Fruit fly (Drosophila melanogaster) whole organism, wandering third instar larva: ENCODE measurements around the gene tutl.

ENCODE experiments used
- Abd-B ChIP-seq: fragments of >200 bp; optimal IDR thresholded peaks from 2 replicates; lab custom pipeline; 2017; ENCODE audit warnings: missing biosample characterization, missing genetic modification characterization
- CG32264 ChIP-seq: fragments of 200-800 bp; sonication (Bioruptor generic); optimal IDR thresholded peaks from 2 replicates; lab custom pipeline; 2016; ENCODE audit warnings: missing biosample characterization, missing genetic modification characterization
- CG9705 ChIP-seq: fragments of 200-800 bp; sonication (Bioruptor generic); optimal IDR thresholded peaks from 2 replicates; lab custom pipeline; 2018; ENCODE audit warnings: missing biosample characterization, mild to moderate bottlenecking, missing genetic modification characterization
- CrebA ChIP-seq: fragments of 200-800 bp; sonication (Bioruptor generic); optimal IDR thresholded peaks from 2 replicates; lab custom pipeline; 2016; ENCODE audit warnings: missing biosample characterization, mild to moderate bottlenecking, missing genetic modification characterization, borderline replicate concordance
- Dfd ChIP-seq: fragments of >200 bp; optimal IDR thresholded peaks from 2 replicates; lab custom pipeline; 2017; ENCODE audit warnings: missing biosample characterization, missing genetic modification characterization
- Dif ChIP-seq: fragments of 200-275, 200-300 bp; sonication (Bioruptor generic); optimal IDR thresholded peaks from 2 replicates; lab custom pipeline; 2018; ENCODE audit warnings: missing biosample characterization, missing genetic modification characterization; ENCODE audit not compliant: partially characterized antibody
- GATAd ChIP-seq: sonication (Bioruptor generic); optimal IDR thresholded peaks from 2 replicates; lab custom pipeline; 2016; ENCODE audit warnings: missing biosample characterization, missing genetic modification characterization
- HLH106 ChIP-seq: fragments of 200-800 bp; optimal IDR thresholded peaks from 3 replicates; lab custom pipeline; 2019; ENCODE audit warnings: missing biosample characterization, mild to moderate bottlenecking, missing genetic modification characterization, moderate library complexity
- Hnf4 ChIP-seq: fragments of 200-800 bp; sonication (Bioruptor generic); optimal IDR thresholded peaks from 2 replicates; lab custom pipeline; 2016; ENCODE audit warnings: missing biosample characterization, mild to moderate bottlenecking, missing genetic modification characterization
- Hr78 ChIP-seq: fragments of >200 bp; optimal IDR thresholded peaks from 2 replicates; lab custom pipeline; 2017; ENCODE audit warnings: missing biosample characterization, missing genetic modification characterization
- Hr83 ChIP-seq: fragments of 200-300 bp; sonication (Bioruptor generic); optimal IDR thresholded peaks from 2 replicates; lab custom pipeline; 2016; ENCODE audit warnings: missing biosample characterization, mild to moderate bottlenecking, missing genetic modification characterization, moderate library complexity; ENCODE audit not compliant: poor library complexity, severe bottlenecking
- Jra ChIP-seq: sonication (Bioruptor generic); optimal IDR thresholded peaks from 2 replicates; lab custom pipeline; 2016; ENCODE audit warnings: missing biosample characterization, missing genetic modification characterization
- Mio ChIP-seq: sonication (Bioruptor generic); optimal IDR thresholded peaks from 2 replicates; lab custom pipeline; 2016; ENCODE audit warnings: missing biosample characterization, missing genetic modification characterization
- Myc ChIP-seq: fragments of >200 bp; optimal IDR thresholded peaks from 2 replicates; lab custom pipeline; 2017
- N ChIP-seq: fragments of >200 bp; optimal IDR thresholded peaks from 2 replicates; lab custom pipeline; 2018; ENCODE audit warnings: missing biosample characterization, missing external identifiers, missing genetic modification characterization
- OdsH ChIP-seq: fragments of 200-800 bp; sonication (Bioruptor generic); optimal IDR thresholded peaks from 2 replicates; lab custom pipeline; 2016; ENCODE audit warnings: missing biosample characterization, mild to moderate bottlenecking, missing genetic modification characterization
- Rel ChIP-seq, 2 experiments: fragments of 200-800 bp; sonication (Bioruptor generic) in 1 of 2; optimal IDR thresholded peaks; 2 replicates in 1 of 2; 3 replicates in 1 of 2; lab custom pipeline; 2016 to 2019; ENCODE audit warnings: mild to moderate bottlenecking in 2 of 2, missing biosample characterization in 2 of 2, missing genetic modification characterization in 2 of 2, moderate library complexity in 1 of 2
- Sp1 ChIP-seq: fragments of 200-800 bp; sonication (Bioruptor generic); optimal IDR thresholded peaks from 3 replicates; lab custom pipeline; 2019; ENCODE audit warnings: missing biosample characterization, mild to moderate bottlenecking, missing genetic modification characterization, moderate library complexity
- Vsx2 ChIP-seq: fragments of 200-300, 225-300 bp; sonication (Bioruptor generic); optimal IDR thresholded peaks from 2 replicates; lab custom pipeline; 2018; ENCODE audit warnings: missing biosample characterization, missing genetic modification characterization; ENCODE audit not compliant: partially characterized antibody
- br ChIP-seq: fragments of 200-800 bp; sonication (Bioruptor generic); optimal IDR thresholded peaks from 2 replicates; lab custom pipeline; 2016; ENCODE audit warnings: missing biosample characterization, missing genetic modification characterization
- brk ChIP-seq: fragments of 200-800 bp; sonication (Bioruptor generic); optimal IDR thresholded peaks from 2 replicates; lab custom pipeline; 2016; ENCODE audit warnings: missing biosample characterization, mild to moderate bottlenecking, missing genetic modification characterization
- dl ChIP-seq, 2 experiments: fragments of 175-275, 200-275 bp in 1 of 2; fragments of 200-275 bp in 1 of 2; sonication (Bioruptor generic); optimal IDR thresholded peaks; lab custom pipeline; 2018; ENCODE audit warnings: mild to moderate bottlenecking in 2 of 2, missing biosample characterization in 2 of 2, missing genetic modification characterization in 2 of 2, moderate library complexity in 2 of 2; ENCODE audit not compliant: partially characterized antibody in 2 of 2, insufficient read depth in 1 of 2
- dmrt93B ChIP-seq: fragments of 200-800 bp; sonication (Bioruptor generic); optimal IDR thresholded peaks from 2 replicates; lab custom pipeline; 2018; ENCODE audit warnings: missing biosample characterization, mild to moderate bottlenecking, missing genetic modification characterization
- dsf ChIP-seq: sonication (Bioruptor generic); optimal IDR thresholded peaks from 2 replicates; lab custom pipeline; 2016; ENCODE audit warnings: missing biosample characterization, missing genetic modification characterization, borderline replicate concordance
- ey ChIP-seq: fragments of 200-800 bp; sonication (Bioruptor generic); optimal IDR thresholded peaks from 2 replicates; lab custom pipeline; 2016; ENCODE audit warnings: missing biosample characterization, missing genetic modification characterization
- foxo ChIP-seq, 2 experiments: fragments of 200-800 bp; sonication (Bioruptor generic); optimal IDR thresholded peaks; 2 replicates in 1 of 2; 3 replicates in 1 of 2; lab custom pipeline; 2016 to 2017; ENCODE audit warnings: missing biosample characterization in 2 of 2, missing genetic modification characterization in 2 of 2
- fru ChIP-seq: fragments of 200-800 bp; sonication (Bioruptor generic); optimal IDR thresholded peaks from 3 replicates; lab custom pipeline; 2016; ENCODE audit warnings: missing biosample characterization, mild to moderate bottlenecking, missing genetic modification characterization
- h ChIP-seq: fragments of 200-800 bp; sonication (Bioruptor generic); optimal IDR thresholded peaks from 3 replicates; lab custom pipeline; 2016; ENCODE audit warnings: missing biosample characterization, mild to moderate bottlenecking, missing genetic modification characterization
- jim ChIP-seq: fragments of 175-275, 200-325 bp; sonication (Bioruptor generic); optimal IDR thresholded peaks from 2 replicates; lab custom pipeline; 2016; ENCODE audit warnings: missing biosample characterization, mild to moderate bottlenecking, missing genetic modification characterization
- lola ChIP-seq: fragments of >200 bp; optimal IDR thresholded peaks from 2 replicates; lab custom pipeline; 2017; ENCODE audit warnings: missing biosample characterization, missing genetic modification characterization
- pan ChIP-seq: fragments of >200 bp; optimal IDR thresholded peaks from 2 replicates; lab custom pipeline; 2017
- psq ChIP-seq: fragments of 200-800 bp; sonication (Bioruptor generic); optimal IDR thresholded peaks from 3 replicates; lab custom pipeline; 2017; ENCODE audit warnings: missing biosample characterization, mild to moderate bottlenecking, missing genetic modification characterization, moderate library complexity
- rgr ChIP-seq: fragments of 200-800 bp; sonication (Bioruptor generic); optimal IDR thresholded peaks from 3 replicates; lab custom pipeline; 2016; ENCODE audit warnings: missing biosample characterization, mild to moderate bottlenecking, missing genetic modification characterization
- sage ChIP-seq: fragments of 200-800 bp; sonication (Bioruptor generic); optimal IDR thresholded peaks from 2 replicates; lab custom pipeline; 2016; ENCODE audit warnings: missing biosample characterization, mild to moderate bottlenecking, missing genetic modification characterization
- sv ChIP-seq: fragments of 200-800 bp; sonication (Bioruptor generic); optimal IDR thresholded peaks from 3 replicates; lab custom pipeline; 2016; ENCODE audit warnings: missing biosample characterization, missing genetic modification characterization
- tai ChIP-seq: sonication (Bioruptor generic); optimal IDR thresholded peaks from 2 replicates; lab custom pipeline; 2016; ENCODE audit warnings: missing biosample characterization, missing genetic modification characterization
- usp ChIP-seq: fragments of >200 bp; optimal IDR thresholded peaks from 2 replicates; lab custom pipeline; 2017; ENCODE audit warnings: missing biosample characterization, missing genetic modification characterization
- woc ChIP-seq: sonication (Bioruptor generic); optimal IDR thresholded peaks from 2 replicates; lab custom pipeline; 2016; ENCODE audit warnings: missing biosample characterization, mild to moderate bottlenecking, missing genetic modification characterization

The tutl gene

DNA sequence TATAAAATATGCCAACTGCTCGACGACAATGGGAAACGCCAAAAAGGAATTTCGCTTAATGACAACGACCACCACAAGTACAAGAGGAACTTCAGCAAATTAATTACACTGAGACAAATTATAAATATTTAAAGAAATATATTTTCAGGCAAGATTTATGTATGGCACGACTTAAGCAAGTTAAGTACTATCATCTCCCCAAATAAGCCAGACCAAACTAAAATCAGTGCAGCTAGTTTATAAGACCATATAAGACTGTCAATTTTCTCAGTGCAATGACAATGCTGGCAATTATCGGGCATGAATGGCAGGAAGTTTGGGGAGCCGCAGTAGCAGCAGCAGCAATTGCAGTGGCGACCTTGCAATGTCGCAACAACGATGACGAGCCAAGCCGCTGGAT lies 65.6 kb downstream of the tutl start:
- peak; percentile 44 for TF ChIP-seq h
- no peak for TF ChIP-seq Rel (GFP tag; optimal IDR thresholded peaks at IDR 0.05; lab: Kevin White, UChicago)
- no peak for TF ChIP-seq Rel (tag; optimal IDR thresholded peaks at IDR 0.05; lab: Kevin White, UChicago)
- no peak for TF ChIP-seq CrebA (GFP tag; lab: Kevin White, UChicago)
- TF ChIP-seq Dfd (GFP tag; lab: Kevin White, UChicago), result no peak
- TF ChIP-seq Myc (lab: Kevin White, UChicago), result no peak
- no peak for TF ChIP-seq OdsH
- no peak for TF ChIP-seq ey (GFP tag; lab: Kevin White, UChicago)
- TF ChIP-seq dmrt93B, result peak; percentile 20
- TF ChIP-seq Sp1 (GFP tag; lab: Kevin White, UChicago), result peak; percentile 19
- peak; percentile 17 for TF ChIP-seq rgr (GFP tag; lab: Kevin White, UChicago)
- no peak for TF ChIP-seq fru (GFP tag; lab: Kevin White, UChicago)
- no peak for TF ChIP-seq Jra (GFP tag; lab: Kevin White, UChicago)
- TF ChIP-seq Hr83 (GFP tag; lab: Kevin White, UChicago), result no peak
- no peak for TF ChIP-seq usp (GFP tag; lab: Kevin White, UChicago)
- no peak for TF ChIP-seq CG9705
- no peak for TF ChIP-seq brk (GFP tag; lab: Kevin White, UChicago)
- no peak for TF ChIP-seq Dif (GFP tag; lab: Kevin White, UChicago)
- TF ChIP-seq sage, result no peak
- no peak for TF ChIP-seq N (GFP tag; lab: Kevin White, UChicago)
- no peak for TF ChIP-seq GATAd
- TF ChIP-seq sv, result no peak
- TF ChIP-seq br, result peak; percentile 33
- TF ChIP-seq psq (GFP tag; lab: Kevin White, UChicago), result peak; percentile 4
- TF ChIP-seq jim (GFP tag; lab: Kevin White, UChicago), result no peak
- no peak for TF ChIP-seq dsf
- TF ChIP-seq foxo (GFP tag; optimal IDR thresholded peaks at IDR 0.05; lab: Kevin White, UChicago), result peak in 1 of 2 experiments; percentile 33
- TF ChIP-seq dl (GFP tag; optimal IDR thresholded peaks at IDR 0.05; lab: Kevin White, UChicago; ENCODE audit: insufficient read depth in 1 of 2, partially characterized antibody in 2 of 2), result no peak
- no peak for TF ChIP-seq CG32264 (GFP tag; lab: Kevin White, UChicago)
- no peak for TF ChIP-seq Abd-B (GFP tag; lab: Kevin White, UChicago)
- peak; percentile 56 for TF ChIP-seq HLH106
- no peak for TF ChIP-seq pan (lab: Kevin White, UChicago)

DNA sequence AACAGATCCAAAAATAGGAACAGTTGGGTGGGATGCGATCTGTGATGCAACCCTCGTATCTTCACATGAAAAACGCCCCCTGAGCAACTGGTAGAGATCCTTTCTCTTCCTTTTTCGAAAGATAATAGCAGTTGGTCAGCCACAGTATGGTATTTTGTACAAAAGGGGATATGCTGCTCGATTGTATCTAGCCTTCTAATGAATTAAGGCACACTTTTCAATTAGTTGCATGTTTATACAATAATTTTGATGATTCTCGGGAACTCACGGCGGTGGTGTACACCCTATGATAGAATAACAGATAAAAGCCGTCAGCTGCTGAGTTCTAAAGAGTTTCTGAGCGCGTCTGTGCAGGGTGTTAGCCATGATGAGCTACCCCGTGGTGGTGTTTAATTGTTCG lies 66.7 kb downstream of the tutl start:
- no peak for TF ChIP-seq brk (GFP tag; lab: Kevin White, UChicago)
- no peak for TF ChIP-seq jim (GFP tag; lab: Kevin White, UChicago)
- no peak for TF ChIP-seq br

DNA sequence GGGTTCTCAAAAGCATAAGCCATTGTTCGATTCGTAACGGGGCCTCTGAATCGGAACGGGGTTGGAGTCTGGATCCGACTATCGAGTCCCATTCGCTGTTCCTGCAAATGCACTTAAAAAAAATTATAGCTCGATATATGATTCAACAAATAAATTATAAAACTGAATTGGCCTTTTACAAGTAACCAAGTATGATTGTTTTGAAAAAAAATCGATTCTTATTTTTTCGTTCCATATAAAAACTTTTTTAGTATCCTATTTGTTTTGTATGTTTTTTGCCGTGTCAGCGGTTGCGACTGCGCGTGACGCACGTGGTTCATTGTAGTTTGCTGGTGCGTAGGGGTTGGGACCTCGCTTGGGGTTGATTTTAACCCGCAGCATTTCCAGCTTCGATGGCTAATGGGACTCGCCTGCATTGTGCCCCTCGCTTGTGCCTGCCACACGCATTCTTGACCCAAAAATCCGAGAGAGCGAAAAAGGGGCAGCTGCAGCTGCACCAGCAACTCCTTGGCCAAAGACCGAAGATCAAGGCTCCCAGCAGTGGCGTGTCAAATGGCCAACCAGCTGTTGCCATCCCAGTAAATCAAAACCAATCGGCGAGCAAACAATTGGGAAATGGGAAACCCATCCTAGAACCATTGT lies 67.9 kb downstream of the tutl start:
- TF ChIP-seq pan (lab: Kevin White, UChicago) (no peak), CrebA (GFP tag; lab: Kevin White, UChicago) (no peak), fru (GFP tag; lab: Kevin White, UChicago) (peak; percentile 59), OdsH (peak; percentile 48), Hr78 (GFP tag; lab: Kevin White, UChicago) (no peak), psq (GFP tag; lab: Kevin White, UChicago) (peak; percentile 8), GATAd (no peak), HLH106 (peak; percentile 51), sage (no peak), tai (no peak), Abd-B (GFP tag; lab: Kevin White, UChicago) (no peak), dmrt93B (no peak), br (peak; percentile 38), foxo (GFP tag; optimal IDR thresholded peaks at IDR 0.05; lab: Kevin White, UChicago) (peak in 1 of 2 experiments; percentile 61), brk (GFP tag; lab: Kevin White, UChicago) (no peak), Sp1 (GFP tag; lab: Kevin White, UChicago) (peak; percentile 32), usp (GFP tag; lab: Kevin White, UChicago) (no peak), dl (GFP tag; optimal IDR thresholded peaks at IDR 0.05; lab: Kevin White, UChicago; ENCODE audit: insufficient read depth in 1 of 2, partially characterized antibody in 2 of 2) (no peak), Hnf4 (GFP tag; lab: Kevin White, UChicago) (peak; percentile 36), Rel (GFP tag; optimal IDR thresholded peaks at IDR 0.05; lab: Kevin White, UChicago) (no peak), Rel (tag; optimal IDR thresholded peaks at IDR 0.05; lab: Kevin White, UChicago) (no peak), Mio (GFP tag; lab: Kevin White, UChicago) (no peak), rgr (GFP tag; lab: Kevin White, UChicago) (peak; percentile 45), Hr83 (GFP tag; lab: Kevin White, UChicago) (no peak), Jra (GFP tag; lab: Kevin White, UChicago) (peak; percentile 13), sv (peak; percentile 50), Dif (GFP tag; lab: Kevin White, UChicago) (no peak), Vsx2 (no peak), Dfd (GFP tag; lab: Kevin White, UChicago) (no peak), N (GFP tag; lab: Kevin White, UChicago) (no peak), h (peak; percentile 58), ey (GFP tag; lab: Kevin White, UChicago) (peak; percentile 55), jim (GFP tag; lab: Kevin White, UChicago) (no peak), CG32264 (GFP tag; lab: Kevin White, UChicago) (no peak), CG9705 (no peak), woc (peak; percentile 25), lola (no peak), dsf (no peak), Myc (lab: Kevin White, UChicago) (no peak)
